Fruit fly (Drosophila melanogaster) whole organism, embryonic: ENCODE data around the gene mRpL19.

ENCODE experiments used
- CG10543 ChIP-seq: fragments of 200-800 bp; sonication (Bioruptor generic); optimal IDR thresholded peaks from 3 replicates; lab custom pipeline; 2017; ENCODE audit warnings: missing biosample characterization, mild to moderate bottlenecking, missing genetic modification characterization, moderate library complexity
- CG11085 ChIP-seq: fragments of 200-800 bp; sonication (Bioruptor generic); IDR thresholded peaks from 2 replicates; pipeline ENCODE4 v1.3.6; 2022; ENCODE audit warnings: missing biosample characterization, missing genetic modification characterization
- CG11560 ChIP-seq: fragments of 200-800 bp; sonication (Bioruptor generic); IDR thresholded peaks from 3 replicates; pipeline ENCODE4 v1.3.6; 2022; ENCODE audit warnings: missing biosample characterization, missing genetic modification characterization
- CG11695 ChIP-seq: fragments of 200-800 bp; sonication (Bioruptor generic); IDR thresholded peaks from 3 replicates; pipeline ENCODE4 v1.3.6; 2022; ENCODE audit warnings: missing biosample characterization, missing genetic modification characterization
- CG12071 ChIP-seq: fragments of 200-800 bp; sonication (Bioruptor generic); optimal IDR thresholded peaks from 3 replicates; lab custom pipeline; 2018; ENCODE audit warnings: missing biosample characterization, mild to moderate bottlenecking, missing genetic modification characterization
- CG12104 ChIP-seq: fragments of 200-800 bp; sonication (Bioruptor generic); optimal IDR thresholded peaks from 3 replicates; lab custom pipeline; 2016; ENCODE audit warnings: missing biosample characterization, missing genetic modification characterization
- CG15696 ChIP-seq: fragments of 200-800 bp; sonication (Bioruptor generic); optimal IDR thresholded peaks from 2 replicates; lab custom pipeline; 2019; ENCODE audit warnings: missing biosample characterization, mild to moderate bottlenecking, missing genetic modification characterization, moderate library complexity
- CG1603 ChIP-seq: fragments of 200-800 bp; sonication (Bioruptor generic); optimal IDR thresholded peaks from 2 replicates; lab custom pipeline; 2019; ENCODE audit warnings: missing biosample characterization, mild to moderate bottlenecking, missing genetic modification characterization, moderate library complexity
- CG16813 ChIP-seq: fragments of 200-800 bp; sonication (Bioruptor generic); IDR thresholded peaks from 3 replicates; pipeline ENCODE4 v1.3.6; 2022; ENCODE audit warnings: missing biosample characterization, missing genetic modification characterization; ENCODE audit not compliant: partially characterized antibody
- CG17361 ChIP-seq: fragments of 200-800 bp; sonication (Bioruptor generic); IDR thresholded peaks from 3 replicates; pipeline ENCODE4 v1.3.6; 2022; ENCODE audit warnings: missing biosample characterization, missing genetic modification characterization
- CG17612 ChIP-seq: fragments of 200-800 bp; sonication (Bioruptor generic); IDR thresholded peaks from 2 replicates; pipeline ENCODE4 v1.3.6; 2022; ENCODE audit warnings: missing biosample characterization, missing genetic modification characterization
- CG17802 ChIP-seq: fragments of 200-800 bp; sonication (Bioruptor generic); optimal IDR thresholded peaks from 2 replicates; lab custom pipeline; 2018; ENCODE audit warnings: missing biosample characterization, mild to moderate bottlenecking, missing genetic modification characterization, moderate library complexity
- CG3407 ChIP-seq: fragments of 200-800 bp; sonication (Bioruptor generic); optimal IDR thresholded peaks from 2 replicates; lab custom pipeline; 2018; ENCODE audit warnings: missing biosample characterization, mild to moderate bottlenecking, missing genetic modification characterization
- CG43689 ChIP-seq: fragments of 200-800 bp; sonication (Bioruptor generic); IDR thresholded peaks from 2 replicates; pipeline ENCODE4 v1.3.6; 2022; ENCODE audit warnings: missing biosample characterization, missing genetic modification characterization
- CG4707 ChIP-seq: fragments of 200-800 bp; sonication (Bioruptor generic); optimal IDR thresholded peaks from 2 replicates; lab custom pipeline; 2018; ENCODE audit warnings: missing biosample characterization, mild to moderate bottlenecking, missing genetic modification characterization, moderate library complexity
- CG6175 ChIP-seq: fragments of 200-800 bp; sonication (Bioruptor generic); IDR thresholded peaks from 3 replicates; pipeline ENCODE4 v1.3.6; 2022; ENCODE audit warnings: missing biosample characterization, missing genetic modification characterization
- CG6854 ChIP-seq: fragments of 200-800 bp; sonication (Bioruptor generic); optimal IDR thresholded peaks from 3 replicates; lab custom pipeline; 2017; ENCODE audit warnings: missing biosample characterization, mild to moderate bottlenecking, missing genetic modification characterization
- CG7357 ChIP-seq: fragments of 200-800 bp; sonication (Bioruptor generic); IDR thresholded peaks from 3 replicates; pipeline ENCODE4 v1.3.6; 2022; ENCODE audit warnings: missing biosample characterization, missing genetic modification characterization
- CG7372 ChIP-seq: fragments of 200-800 bp; sonication (Bioruptor generic); IDR thresholded peaks from 2 replicates; pipeline ENCODE4 v1.3.6; 2022; ENCODE audit warnings: missing biosample characterization, missing genetic modification characterization
- CG8478 ChIP-seq: fragments of >200 bp; optimal IDR thresholded peaks from 2 replicates; lab custom pipeline; 2018
- CG8765 ChIP-seq: fragments of 200-800 bp; sonication (Bioruptor generic); IDR thresholded peaks from 2 replicates; pipeline ENCODE4 v1.3.6; 2022; ENCODE audit warnings: missing biosample characterization, missing genetic modification characterization
- CG8924 ChIP-seq: fragments of 200-800 bp; optimal IDR thresholded peaks from 3 replicates; lab custom pipeline; 2019; ENCODE audit warnings: missing biosample characterization, mild to moderate bottlenecking, missing genetic modification characterization, moderate library complexity
- CTCF ChIP-seq: fragments of 200-800 bp; sonication (Bioruptor generic); optimal IDR thresholded peaks from 2 replicates; lab custom pipeline; 2017; ENCODE audit warnings: missing biosample characterization, mild to moderate bottlenecking, missing genetic modification characterization, moderate library complexity
- Chrac-16 ChIP-seq: fragments of 200-800 bp; sonication (Bioruptor generic); optimal IDR thresholded peaks from 3 replicates; lab custom pipeline; 2016; ENCODE audit warnings: missing biosample characterization, missing genetic modification characterization
- Deaf1 ChIP-seq: fragments of 200-800 bp; optimal IDR thresholded peaks from 3 replicates; lab custom pipeline; 2019; ENCODE audit warnings: missing biosample characterization, mild to moderate bottlenecking, missing genetic modification characterization, moderate library complexity
- Dip3 ChIP-seq: fragments of 200-800 bp; sonication (Bioruptor generic); optimal IDR thresholded peaks from 3 replicates; lab custom pipeline; 2016; ENCODE audit warnings: missing biosample characterization, missing genetic modification characterization
- Doc2 ChIP-seq: fragments of 200-800 bp; sonication (Bioruptor generic); IDR thresholded peaks from 2 replicates; pipeline ENCODE4 v1.3.6; 2022; ENCODE audit warnings: missing biosample characterization, missing genetic modification characterization
- Elba2 ChIP-seq: fragments of 200-800 bp; sonication (Bioruptor generic); optimal IDR thresholded peaks from 3 replicates; lab custom pipeline; 2016; ENCODE audit warnings: missing biosample characterization, missing genetic modification characterization
- Ets65A ChIP-seq: fragments of 200-800 bp; sonication (Bioruptor generic); peaks from one replicate; lab custom pipeline; 2016; ENCODE audit warnings: missing biosample characterization, missing genetic modification characterization
- Fer3 ChIP-seq: fragments of 200-800 bp; sonication (Bioruptor generic); optimal IDR thresholded peaks from 2 replicates; lab custom pipeline; 2018; ENCODE audit warnings: missing biosample characterization, mild to moderate bottlenecking, missing genetic modification characterization, moderate library complexity
- H15 ChIP-seq: fragments of 200-800 bp; sonication (Bioruptor generic); IDR thresholded peaks from 3 replicates; pipeline ENCODE4 v1.3.6; 2022; ENCODE audit warnings: missing biosample characterization, missing genetic modification characterization
- HLH3B ChIP-seq: fragments of 200-800 bp; sonication (Bioruptor generic); IDR thresholded peaks from 2 replicates; pipeline ENCODE4 v1.3.6; 2022; ENCODE audit warnings: missing biosample characterization, missing genetic modification characterization
- NFAT ChIP-seq: fragments of 200-800 bp; sonication (Bioruptor generic); IDR thresholded peaks from 2 replicates; pipeline ENCODE4 v1.3.6; 2022; ENCODE audit warnings: missing biosample characterization, missing genetic modification characterization
- Pdp1 ChIP-seq, 2 experiments: fragments of 200-800 bp; sonication (Bioruptor generic); optimal IDR thresholded peaks; 3 replicates each; lab custom pipeline; 2016; ENCODE audit warnings: missing biosample characterization in 2 of 2, missing genetic modification characterization in 2 of 2, mild to moderate bottlenecking in 1 of 2, moderate library complexity in 1 of 2
- Vsx1 ChIP-seq: fragments of 200-800 bp; sonication (Bioruptor generic); optimal IDR thresholded peaks from 2 replicates; lab custom pipeline; 2017; ENCODE audit warnings: missing biosample characterization, mild to moderate bottlenecking, missing genetic modification characterization, missing genetic modification reagents
- YL-1 ChIP-seq: fragments of 200-800 bp; sonication (Bioruptor generic); optimal IDR thresholded peaks from 3 replicates; lab custom pipeline; 2017; ENCODE audit warnings: missing biosample characterization, mild to moderate bottlenecking, missing genetic modification characterization
- ap ChIP-seq: fragments of 200-800 bp; sonication (Bioruptor generic); IDR thresholded peaks from 2 replicates; pipeline ENCODE4 v1.3.6; 2022; ENCODE audit warnings: missing biosample characterization, missing genetic modification characterization
- cg ChIP-seq: fragments of 200-800 bp; sonication (Bioruptor generic); optimal IDR thresholded peaks from 3 replicates; lab custom pipeline; 2019; ENCODE audit warnings: missing biosample characterization, mild to moderate bottlenecking, missing genetic modification characterization, moderate library complexity
- crol ChIP-seq: fragments of 200-800 bp; sonication (Bioruptor generic); IDR thresholded peaks from 2 replicates; pipeline ENCODE4 v1.3.6; 2022; ENCODE audit warnings: missing biosample characterization, missing genetic modification characterization
- dmrt99B ChIP-seq: fragments of 200-800 bp; sonication (Bioruptor generic); optimal IDR thresholded peaks from 2 replicates; lab custom pipeline; 2018; ENCODE audit warnings: missing biosample characterization, mild to moderate bottlenecking, missing genetic modification characterization, moderate library complexity
- esg ChIP-seq: fragments of 200-800 bp; sonication (Bioruptor generic); conservative IDR thresholded peaks from 2 replicates; pipeline ENCODE4 v1.3.6; 2022; ENCODE audit warnings: missing biosample characterization, missing genetic modification characterization
- gce ChIP-seq: fragments of 200-800 bp; sonication (Bioruptor generic); IDR thresholded peaks from 3 replicates; pipeline ENCODE4 v1.3.6; 2022; ENCODE audit warnings: missing biosample characterization, missing genetic modification characterization
- gsb ChIP-seq: fragments of 200-800 bp; sonication (Bioruptor generic); IDR thresholded peaks from 2 replicates; pipeline ENCODE4 v1.3.6; 2022; ENCODE audit warnings: missing biosample characterization, missing genetic modification characterization
- gsb-n ChIP-seq: fragments of 200-800 bp; sonication (Bioruptor generic); optimal IDR thresholded peaks from 3 replicates; lab custom pipeline; 2018; ENCODE audit warnings: missing biosample characterization, mild to moderate bottlenecking, missing genetic modification characterization
- jigr1 ChIP-seq: fragments of 200-800 bp; sonication (Bioruptor generic); IDR thresholded peaks from 3 replicates; pipeline ENCODE4 v1.3.6; 2022; ENCODE audit warnings: missing biosample characterization, missing genetic modification characterization
- ken ChIP-seq: fragments of 200-800 bp; sonication (Bioruptor generic); IDR thresholded peaks from 3 replicates; pipeline ENCODE4 v1.3.6; 2022; ENCODE audit warnings: missing biosample characterization, missing genetic modification characterization
- kni ChIP-seq: fragments of 200-800 bp; sonication (Bioruptor generic); optimal IDR thresholded peaks from 3 replicates; lab custom pipeline; 2017; ENCODE audit warnings: mild to moderate bottlenecking, missing biosample characterization, missing genetic modification reagents, missing genetic modification characterization
- oc ChIP-seq: fragments of 200-800 bp; sonication (Bioruptor generic); optimal IDR thresholded peaks from 2 replicates; lab custom pipeline; 2018; ENCODE audit warnings: missing biosample characterization, mild to moderate bottlenecking, missing genetic modification characterization, moderate library complexity
- org-1 ChIP-seq: fragments of 200-800 bp; sonication (Bioruptor generic); optimal IDR thresholded peaks from 2 replicates; lab custom pipeline; 2017; ENCODE audit warnings: missing biosample characterization, missing genetic modification characterization
- pnt ChIP-seq: fragments of 200-800 bp; sonication (Bioruptor generic); optimal IDR thresholded peaks from 3 replicates; lab custom pipeline; 2016; ENCODE audit warnings: missing biosample characterization, missing genetic modification characterization
- stc ChIP-seq: fragments of 200-800 bp; sonication (Bioruptor generic); IDR thresholded peaks from 2 replicates; pipeline ENCODE4 v1.3.6; 2022; ENCODE audit warnings: missing biosample characterization, missing genetic modification characterization
- twi ChIP-seq: fragments of 200-800 bp; optimal IDR thresholded peaks from 2 replicates; lab custom pipeline; 2019; ENCODE audit warnings: missing biosample characterization, mild to moderate bottlenecking, missing genetic modification characterization, moderate library complexity
- yki ChIP-seq: fragments of >200 bp; optimal IDR thresholded peaks from 3 replicates; lab custom pipeline; 2018

Gene mRpL19

dm6 chr3R:8652731-8653130 is 21.2 kb upstream of the mRpL19 start, which contains the start of the genes Sys1 and Dhod (continued):
- TF ChIP-seq twi (peak; percentile 19), CG3407 (GFP tag; lab: Kevin White, UChicago) (no peak), Ets65A (GFP tag; lab: Kevin White, UChicago) (peak; percentile 97), org-1 (GFP tag; lab: Kevin White, UChicago) (no peak), CG16813 (peak; percentile 84), H15 (GFP tag; lab: Robert Waterston, UW) (0 out of 3 replicates have a peak, but pooled peaks have one; percentile 37), CG7357 (GFP tag; lab: Robert Waterston, UW) (peak; percentile 30; the same call in 1 of the 3 replicates), Dip3 (GFP tag; lab: Kevin White, UChicago) (peak; percentile 77), CG1603 (tag; lab: Kevin White, UChicago) (peak; percentile 65), crol (no peak), CG8924 (peak; percentile 53), HLH3B (GFP tag; lab: Robert Waterston, UW) (peak; percentile 62), CG15696 (tag; lab: Kevin White, UChicago) (peak; percentile 3), Vsx1 (no peak), CG11085 (GFP tag; lab: Robert Waterston, UW) (0 out of 2 replicates have a peak, but pooled peaks have one; percentile 27), Chrac-16 (GFP tag; lab: Kevin White, UChicago) (peak; percentile 51), CG6175 (GFP tag; lab: Robert Waterston, UW) (no peak), gsb-n (tag; lab: Kevin White, UChicago) (peak; percentile 52), CG12104 (GFP tag; lab: Kevin White, UChicago) (no peak), gsb (GFP tag; lab: Robert Waterston, UW) (no peak), CG7372 (GFP tag; lab: Robert Waterston, UW) (peak; percentile 27; the same call in 1 of the 2 replicates), CG8765 (GFP tag; lab: Robert Waterston, UW) (peak; percentile 49; the same call in 1 of the 2 replicates), CG43689 (GFP tag; lab: Robert Waterston, UW) (peak; percentile 20; the same call in 1 of the 2 replicates), Pdp1 (GFP tag; optimal IDR thresholded peaks at IDR 0.05; lab: Kevin White, UChicago) (peak; percentile 61 to 75), CG11560 (tag; lab: Robert Waterston, UW) (no peak; the same call in 2 of the 3 replicates), CG17361 (GFP tag; lab: Robert Waterston, UW) (peak; percentile 68; the same call in 2 of the 3 replicates), CG10543 (peak; percentile 28), esg (GFP tag; lab: Robert Waterston, UW) (peak; percentile 49), CG4707 (no peak), CG17802 (no peak), jigr1 (GFP tag; lab: Robert Waterston, UW) (no peak), Deaf1 (tag; lab: Kevin White, UChicago) (peak; percentile 2), CG12071 (no peak), dmrt99B (tag; lab: Kevin White, UChicago) (peak; percentile 28), YL-1 (GFP tag; lab: Kevin White, UChicago) (peak; percentile 60), gce (GFP tag; lab: Robert Waterston, UW) (0 out of 3 replicates have a peak, but pooled peaks have one; percentile 40), oc (tag; lab: Kevin White, UChicago) (peak; percentile 18), yki (no peak), ken (GFP tag; lab: Robert Waterston, UW) (no peak; the same call in 2 of the 3 replicates), Fer3 (tag; lab: Kevin White, UChicago) (peak; percentile 40), CG17612 (GFP tag; lab: Robert Waterston, UW) (no peak), cg (no peak), NFAT (GFP tag; lab: Robert Waterston, UW) (peak; percentile 41; the same call in 1 of the 2 replicates), Elba2 (GFP tag; lab: Kevin White, UChicago) (no peak), CG11695 (GFP tag; lab: Robert Waterston, UW) (peak; percentile 49; the same call in 1 of the 3 replicates), stc (GFP tag; lab: Robert Waterston, UW) (no peak), CG8478 (no peak), ap (no peak), pnt (GFP tag; lab: Kevin White, UChicago) (peak; percentile 65), CG6854 (GFP tag; lab: Kevin White, UChicago) (no peak), kni (GFP tag; lab: Kevin White, UChicago) (no peak), Doc2 (no peak), CTCF (GFP tag; lab: Kevin White, UChicago) (peak; percentile 13)
